Fruit fly (Drosophila melanogaster) whole organism, embryonic: Measurements from ENCODE around the gene CG14424.

ENCODE experiments used
- Aef1 ChIP-seq: fragments of 200-800 bp; sonication (Bioruptor generic); IDR thresholded peaks from 3 replicates; pipeline ENCODE4 v1.3.6; 2022; ENCODE audit warnings: missing biosample characterization, missing genetic modification characterization
- CG1024 ChIP-seq: fragments of 200-800 bp; sonication (Bioruptor generic); IDR thresholded peaks from 2 replicates; pipeline ENCODE4 v1.3.6; 2022; ENCODE audit warnings: missing biosample characterization, missing genetic modification characterization
- CG10543 ChIP-seq: fragments of 200-800 bp; sonication (Bioruptor generic); optimal IDR thresholded peaks from 3 replicates; lab custom pipeline; 2017; ENCODE audit warnings: missing biosample characterization, mild to moderate bottlenecking, missing genetic modification characterization, moderate library complexity
- CG11560 ChIP-seq: fragments of 200-800 bp; sonication (Bioruptor generic); IDR thresholded peaks from 3 replicates; pipeline ENCODE4 v1.3.6; 2022; ENCODE audit warnings: missing biosample characterization, missing genetic modification characterization
- CG13123 ChIP-seq: fragments of 200-800 bp; sonication (Bioruptor generic); optimal IDR thresholded peaks from 2 replicates; lab custom pipeline; 2016; ENCODE audit warnings: missing biosample characterization, missing genetic modification characterization
- CG13775 ChIP-seq: fragments of 200-800 bp; sonication (Bioruptor generic); optimal IDR thresholded peaks from 3 replicates; lab custom pipeline; 2017; ENCODE audit warnings: missing biosample characterization, mild to moderate bottlenecking, missing genetic modification characterization
- CG14441 ChIP-seq: fragments of 200-800 bp; sonication (Bioruptor generic); IDR thresholded peaks from 2 replicates; pipeline ENCODE4 v1.3.6; 2022; ENCODE audit warnings: missing biosample characterization, missing genetic modification characterization
- CG14965 ChIP-seq: fragments of 200-800 bp; sonication (Bioruptor generic); optimal IDR thresholded peaks from 2 replicates; lab custom pipeline; 2016; ENCODE audit warnings: missing biosample characterization, missing genetic modification characterization, borderline replicate concordance
- CG1647 ChIP-seq: fragments of 200-800 bp; sonication (Bioruptor generic); optimal IDR thresholded peaks from 3 replicates; lab custom pipeline; 2016; ENCODE audit warnings: missing biosample characterization, missing genetic modification characterization
- CG16813 ChIP-seq: fragments of 200-800 bp; sonication (Bioruptor generic); IDR thresholded peaks from 3 replicates; pipeline ENCODE4 v1.3.6; 2022; ENCODE audit warnings: missing biosample characterization, missing genetic modification characterization; ENCODE audit not compliant: partially characterized antibody
- CG16815 ChIP-seq: fragments of 200-800 bp; sonication (Bioruptor generic); optimal IDR thresholded peaks from 3 replicates; lab custom pipeline; 2017; ENCODE audit warnings: missing biosample characterization, mild to moderate bottlenecking, missing genetic modification characterization
- CG17568 ChIP-seq: fragments of 200-800 bp; sonication (Bioruptor generic); optimal IDR thresholded peaks from 2 replicates; lab custom pipeline; 2018; ENCODE audit warnings: missing biosample characterization, mild to moderate bottlenecking, missing genetic modification characterization, moderate library complexity
- CG17912 ChIP-seq: fragments of 200-800 bp; sonication (Bioruptor generic); optimal IDR thresholded peaks from 2 replicates; lab custom pipeline; 2018; ENCODE audit warnings: missing biosample characterization, mild to moderate bottlenecking, missing genetic modification characterization
- CG2199 ChIP-seq: fragments of 200-800 bp; sonication (Bioruptor generic); IDR thresholded peaks from 3 replicates; pipeline ENCODE4 v1.3.6; 2022; ENCODE audit warnings: missing biosample characterization, missing genetic modification characterization
- CG3065 ChIP-seq: fragments of 200-800 bp; sonication (Bioruptor generic); optimal IDR thresholded peaks from 2 replicates; lab custom pipeline; 2016; ENCODE audit warnings: missing biosample characterization, missing genetic modification characterization
- CG3407 ChIP-seq: fragments of 200-800 bp; sonication (Bioruptor generic); optimal IDR thresholded peaks from 2 replicates; lab custom pipeline; 2018; ENCODE audit warnings: missing biosample characterization, mild to moderate bottlenecking, missing genetic modification characterization
- CG3838 ChIP-seq: fragments of 200-800 bp; sonication (Bioruptor generic); optimal IDR thresholded peaks from 3 replicates; lab custom pipeline; 2016; ENCODE audit warnings: missing biosample characterization, missing genetic modification characterization
- CG3847 ChIP-seq: fragments of 200-800 bp; sonication (Bioruptor generic); IDR thresholded peaks from 2 replicates; pipeline ENCODE4 v1.3.6; 2022; ENCODE audit warnings: missing biosample characterization, missing genetic modification characterization
- CG4282 ChIP-seq: fragments of 200-800 bp; sonication (Bioruptor generic); optimal IDR thresholded peaks from 2 replicates; lab custom pipeline; 2016; ENCODE audit warnings: missing biosample characterization, missing genetic modification characterization
- CG7357 ChIP-seq: fragments of 200-800 bp; sonication (Bioruptor generic); IDR thresholded peaks from 3 replicates; pipeline ENCODE4 v1.3.6; 2022; ENCODE audit warnings: missing biosample characterization, missing genetic modification characterization
- CG7745 ChIP-seq: fragments of 200-800 bp; sonication (Bioruptor generic); optimal IDR thresholded peaks from 2 replicates; lab custom pipeline; 2018; ENCODE audit warnings: missing biosample characterization, mild to moderate bottlenecking, missing genetic modification characterization, moderate library complexity
- CG7839 ChIP-seq: fragments of 200-800 bp; sonication (Bioruptor generic); optimal IDR thresholded peaks from 3 replicates; lab custom pipeline; 2018; ENCODE audit warnings: missing biosample characterization, mild to moderate bottlenecking, missing genetic modification characterization, moderate library complexity
- CG8478 ChIP-seq: fragments of >200 bp; optimal IDR thresholded peaks from 2 replicates; lab custom pipeline; 2018
- CG8765 ChIP-seq: fragments of 200-800 bp; sonication (Bioruptor generic); IDR thresholded peaks from 2 replicates; pipeline ENCODE4 v1.3.6; 2022; ENCODE audit warnings: missing biosample characterization, missing genetic modification characterization
- CG8924 ChIP-seq: fragments of 200-800 bp; optimal IDR thresholded peaks from 3 replicates; lab custom pipeline; 2019; ENCODE audit warnings: missing biosample characterization, mild to moderate bottlenecking, missing genetic modification characterization, moderate library complexity
- CG9817 ChIP-seq: fragments of 200-800 bp; sonication (Bioruptor generic); optimal IDR thresholded peaks from 2 replicates; lab custom pipeline; 2018; ENCODE audit warnings: missing biosample characterization, mild to moderate bottlenecking, missing genetic modification characterization, moderate library complexity
- D19A ChIP-seq: fragments of 200-800 bp; optimal IDR thresholded peaks from 3 replicates; lab custom pipeline; 2019; ENCODE audit warnings: missing biosample characterization, mild to moderate bottlenecking, missing genetic modification characterization, moderate library complexity
- Dp ChIP-seq: fragments of 200-800 bp; sonication (Bioruptor generic); optimal IDR thresholded peaks from 2 replicates; lab custom pipeline; 2018; ENCODE audit warnings: missing biosample characterization, mild to moderate bottlenecking, missing genetic modification characterization, moderate library complexity
- Ets97D ChIP-seq: fragments of 200-800 bp; sonication (Bioruptor generic); optimal IDR thresholded peaks from 3 replicates; lab custom pipeline; 2016; ENCODE audit warnings: missing biosample characterization, missing genetic modification characterization
- H2.0 ChIP-seq: fragments of 200-800 bp; sonication (Bioruptor generic); IDR thresholded peaks from 2 replicates; pipeline ENCODE4 v1.3.6; 2022; ENCODE audit warnings: missing biosample characterization, missing genetic modification characterization
- NfI ChIP-seq: fragments of 200-800 bp; sonication (Bioruptor generic); optimal IDR thresholded peaks from 3 replicates; lab custom pipeline; 2018; ENCODE audit warnings: missing biosample characterization, mild to moderate bottlenecking, missing genetic modification characterization, moderate library complexity
- Rfx ChIP-seq: fragments of 200-800 bp; sonication (Bioruptor generic); IDR thresholded peaks from 2 replicates; pipeline ENCODE4 v1.3.6; 2022; ENCODE audit warnings: missing biosample characterization, missing genetic modification characterization
- Ssrp ChIP-seq: fragments of 200-800 bp; sonication (Bioruptor generic); optimal IDR thresholded peaks from 2 replicates; lab custom pipeline; 2018; ENCODE audit warnings: missing biosample characterization, mild to moderate bottlenecking, missing genetic modification characterization, moderate library complexity
- TFAM ChIP-seq: fragments of 200-800 bp; sonication (Bioruptor generic); optimal IDR thresholded peaks from 2 replicates; lab custom pipeline; 2017; ENCODE audit warnings: missing biosample characterization, missing genetic modification characterization, inconsistent platforms
- Xrp1 ChIP-seq: fragments of 200-800 bp; sonication (Bioruptor generic); IDR thresholded peaks from 2 replicates; pipeline ENCODE4 v1.3.6; 2022; ENCODE audit warnings: missing biosample characterization, missing genetic modification characterization
- az2 ChIP-seq: fragments of 200-800 bp; sonication (Bioruptor generic); optimal IDR thresholded peaks from 3 replicates; lab custom pipeline; 2016; ENCODE audit warnings: missing biosample characterization, missing genetic modification characterization
- br ChIP-seq: fragments of >200 bp; optimal IDR thresholded peaks from 2 replicates; lab custom pipeline; 2017
- ci ChIP-seq: fragments of 200-800 bp; sonication (Bioruptor generic); IDR thresholded peaks from 3 replicates; pipeline ENCODE4 v1.3.6; 2022; ENCODE audit warnings: missing biosample characterization, missing genetic modification characterization
- croc ChIP-seq: fragments of 200-800 bp; sonication (Bioruptor generic); conservative IDR thresholded peaks from 3 replicates; pipeline ENCODE4 v1.3.6; 2022; ENCODE audit warnings: missing biosample characterization, missing genetic modification characterization
- danr ChIP-seq: fragments of 200-800 bp; sonication (Bioruptor generic); IDR thresholded peaks from 2 replicates; pipeline ENCODE4 v1.3.6; 2022; ENCODE audit warnings: missing biosample characterization, missing genetic modification characterization
- dati ChIP-seq: fragments of 200-800 bp; sonication (Bioruptor generic); IDR thresholded peaks from 2 replicates; pipeline ENCODE4 v1.3.6; 2022; ENCODE audit warnings: missing biosample characterization, missing genetic modification characterization
- dmrt99B ChIP-seq: fragments of 200-800 bp; sonication (Bioruptor generic); optimal IDR thresholded peaks from 2 replicates; lab custom pipeline; 2018; ENCODE audit warnings: missing biosample characterization, mild to moderate bottlenecking, missing genetic modification characterization, moderate library complexity
- en ChIP-seq: fragments of 200-800 bp; sonication (Bioruptor generic); optimal IDR thresholded peaks from 2 replicates; lab custom pipeline; 2016; ENCODE audit warnings: missing biosample characterization, missing genetic modification characterization
- inv ChIP-seq: fragments of 200-800 bp; sonication (Bioruptor generic); IDR thresholded peaks from 2 replicates; pipeline ENCODE4 v1.3.6; 2022; ENCODE audit warnings: missing biosample characterization, missing genetic modification characterization; ENCODE audit not compliant: partially characterized antibody
- klu ChIP-seq: fragments of 200-800 bp; sonication (Bioruptor generic); IDR thresholded peaks from 2 replicates; pipeline ENCODE4 v1.3.6; 2022; ENCODE audit warnings: missing biosample characterization, missing genetic modification characterization
- onecut ChIP-seq: fragments of 200-800 bp; sonication (Bioruptor generic); IDR thresholded peaks from 2 replicates; pipeline ENCODE4 v1.3.6; 2022; ENCODE audit warnings: missing biosample characterization, missing genetic modification characterization
- org-1 ChIP-seq: fragments of 200-800 bp; sonication (Bioruptor generic); optimal IDR thresholded peaks from 2 replicates; lab custom pipeline; 2017; ENCODE audit warnings: missing biosample characterization, missing genetic modification characterization
- ranshi ChIP-seq: fragments of 200-800 bp; sonication (Bioruptor generic); IDR thresholded peaks from 2 replicates; pipeline ENCODE4 v1.3.6; 2022; ENCODE audit warnings: missing biosample characterization, missing genetic modification characterization
- sc ChIP-seq, 3 experiments: fragments of >200 bp in 2 of 3; fragments of 200-800 bp in 1 of 3; sonication (Bioruptor generic) in 1 of 3; optimal IDR thresholded peaks; 2 replicates in 2 of 3; 3 replicates in 1 of 3; lab custom pipeline; 2017; ENCODE audit warnings: mild to moderate bottlenecking in 1 of 3, missing biosample characterization in 1 of 3, missing genetic modification characterization in 1 of 3, missing genetic modification reagents in 1 of 3
- stc ChIP-seq: fragments of 200-800 bp; sonication (Bioruptor generic); IDR thresholded peaks from 2 replicates; pipeline ENCODE4 v1.3.6; 2022; ENCODE audit warnings: missing biosample characterization, missing genetic modification characterization
- tna ChIP-seq: fragments of 200-800 bp; sonication (Bioruptor generic); IDR thresholded peaks from 2 replicates; pipeline ENCODE4 v1.3.6; 2022; ENCODE audit warnings: missing biosample characterization, missing genetic modification characterization; ENCODE audit not compliant: partially characterized antibody
- unc-4 ChIP-seq: fragments of 200-800 bp; sonication (Bioruptor generic); IDR thresholded peaks from 2 replicates; pipeline ENCODE4 v1.3.6; 2022; ENCODE audit warnings: missing biosample characterization, missing genetic modification characterization; ENCODE audit not compliant: partially characterized antibody
- wor ChIP-seq: fragments of 200-800 bp; sonication (Bioruptor generic); IDR thresholded peaks from 2 replicates; pipeline ENCODE4 v1.3.6; 2022; ENCODE audit warnings: missing biosample characterization, missing genetic modification characterization

CG14424 gene

dm6 chrX:2951637-2952036 is 24.6 kb upstream of the CG14424 start (continued):
- TF ChIP-seq CG7745 (no peak), CG1024 (GFP tag; lab: Robert Waterston, UW) (no peak), Ets97D (GFP tag; lab: Kevin White, UChicago) (no peak), croc (GFP tag; lab: Robert Waterston, UW) (peak; percentile 22; the same call in 1 of the 3 replicates), CG3065 (GFP tag; lab: Kevin White, UChicago) (no peak), CG3838 (no peak), CG1647 (GFP tag; lab: Kevin White, UChicago) (no peak), CG7839 (tag; lab: Kevin White, UChicago) (peak; percentile 52), dati (GFP tag; lab: Robert Waterston, UW) (no peak), CG13775 (GFP tag; lab: Kevin White, UChicago) (no peak), Aef1 (GFP tag; lab: Robert Waterston, UW) (no peak), ci (GFP tag; lab: Robert Waterston, UW) (0 out of 3 replicates have a peak, but pooled peaks have one; percentile 38), CG14441 (GFP tag; lab: Robert Waterston, UW) (no peak), ranshi (no peak), Ssrp (tag; lab: Kevin White, UChicago) (peak; percentile 9), CG16815 (GFP tag; lab: Kevin White, UChicago) (no peak), wor (GFP tag; lab: Robert Waterston, UW) (no peak), CG4282 (no peak), CG2199 (GFP tag; lab: Robert Waterston, UW) (no peak), br (lab: Kevin White, UChicago) (no peak), CG3847 (GFP tag; lab: Robert Waterston, UW) (no peak), Dp (GFP tag; lab: Kevin White, UChicago) (no peak), Xrp1 (GFP tag; lab: Robert Waterston, UW) (peak; percentile 45; the same call in 1 of the 2 replicates), CG17568 (GFP tag; lab: Kevin White, UChicago) (no peak), dmrt99B (tag; lab: Kevin White, UChicago) (peak; percentile 54), onecut (GFP tag; lab: Robert Waterston, UW) (no peak), CG8924 (tag; lab: Kevin White, UChicago) (peak; percentile 39), CG11560 (tag; lab: Robert Waterston, UW) (no peak), CG16813 (no peak), CG17912 (GFP tag; lab: Kevin White, UChicago) (no peak), danr (GFP tag; lab: Robert Waterston, UW) (no peak), NfI (GFP tag; lab: Kevin White, UChicago) (no peak), az2 (no peak), CG8765 (GFP tag; lab: Robert Waterston, UW) (no peak), sc (optimal IDR thresholded peaks at IDR 0.05; lab: Kevin White, UChicago) (no peak), sc (GFP tag; optimal IDR thresholded peaks at IDR 0.05; lab: Kevin White, UChicago) (no peak), CG10543 (no peak), TFAM (GFP tag; lab: Kevin White, UChicago) (no peak), H2.0 (GFP tag; lab: Robert Waterston, UW) (no peak), unc-4 (GFP tag; lab: Robert Waterston, UW) (no peak), tna (no peak), CG8478 (lab: Kevin White, UChicago) (no peak), stc (GFP tag; lab: Robert Waterston, UW) (no peak), klu (GFP tag; lab: Robert Waterston, UW) (no peak), CG3407 (GFP tag; lab: Kevin White, UChicago) (no peak), en (no peak), CG14965 (GFP tag; lab: Kevin White, UChicago) (no peak), Rfx (GFP tag; lab: Robert Waterston, UW) (no peak), D19A (tag; lab: Kevin White, UChicago) (peak; percentile 27), inv (GFP tag; lab: Robert Waterston, UW) (no peak), CG13123 (GFP tag; lab: Kevin White, UChicago) (no peak), org-1 (GFP tag; lab: Kevin White, UChicago) (peak; percentile 15), CG9817 (tag; lab: Kevin White, UChicago) (no peak), CG7357 (GFP tag; lab: Robert Waterston, UW) (no peak)
